Fruit fly (Drosophila melanogaster) whole organism: ENCODE measurements around the gene CG42688.

ENCODE experiments used
- CG8478 ChIP-seq: fragments of >200 bp; optimal IDR thresholded peaks from 2 replicates; lab custom pipeline; 2018; ENCODE audit warnings: inconsistent platforms
- Dll ChIP-seq: fragments of >200 bp; optimal IDR thresholded peaks from 2 replicates; lab custom pipeline; 2017
- EcR ChIP-seq, 2 experiments: fragments of >200 bp; optimal IDR thresholded peaks; 2 replicates each; lab custom pipeline; 2017; ENCODE audit warnings: missing biosample characterization in 2 of 2, missing genetic modification characterization in 2 of 2, missing genetic modification reagents in 2 of 2
- pan ChIP-seq: fragments of >200 bp; optimal IDR thresholded peaks from 2 replicates; lab custom pipeline; 2017
- psq ChIP-seq: fragments of >200 bp; optimal IDR thresholded peaks from 2 replicates; lab custom pipeline; 2017
- usp ChIP-seq: fragments of >200 bp; optimal IDR thresholded peaks from 2 replicates; lab custom pipeline; 2017; ENCODE audit warnings: missing biosample characterization, missing genetic modification characterization, mixed read lengths

DNA sequence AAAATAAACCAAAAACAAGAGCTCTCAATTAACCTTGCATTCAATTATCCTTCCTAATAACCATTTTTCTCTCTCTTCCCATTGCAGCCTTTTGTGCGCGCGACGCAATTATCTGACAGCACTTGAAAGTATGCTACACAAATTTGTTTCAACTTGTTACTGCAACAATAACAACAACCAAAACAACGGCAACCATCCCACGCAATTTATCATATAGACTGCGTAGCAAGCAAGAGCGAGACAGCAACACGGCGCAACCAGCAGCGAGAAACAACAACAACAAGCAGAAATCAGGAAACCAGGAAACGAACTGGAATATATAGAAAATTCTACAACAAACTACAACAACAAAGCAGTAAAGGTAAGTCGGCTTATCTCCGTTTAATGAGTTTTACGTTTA, 16.6 kb downstream of the CG42688 start:
- TF ChIP-seq psq (no peak), CG8478 (lab: Kevin White, UChicago) (no peak), pan (lab: Kevin White, UChicago) (no peak), Dll (no peak), usp (GFP tag; lab: Kevin White, UChicago) (no peak), EcR (GFP tag; optimal IDR thresholded peaks at IDR 0.05; lab: Kevin White, UChicago) (no peak)
